Fruit fly (Drosophila melanogaster): ENCODE measurements around the gene Tgi.
A peak's percentile ranks its signal among the peaks of the same experiment; 100 is the strongest.

The Tgi gene

dm6 chr3L:13494363-13495015, 7.9 kb downstream of the Tgi start (continued):
- peak; percentile 19; the same call in 1 of the 3 replicates for TF ChIP-seq Aef1 (GFP tag; IDR thresholded peaks at IDR 0.05)
- TF ChIP-seq CG33213 (GFP tag; optimal IDR thresholded peaks at IDR 0.05), result no peak
- no peak for TF ChIP-seq Nf-YB (GFP tag; optimal IDR thresholded peaks at IDR 0.05)
- TF ChIP-seq sr (GFP tag; IDR thresholded peaks at IDR 0.05), result 0 out of 3 replicates have a peak, but pooled peaks have one; percentile 15
- TF ChIP-seq CG10267 (tag; optimal IDR thresholded peaks at IDR 0.05), result no peak
- TF ChIP-seq Scr (GFP tag; IDR thresholded peaks at IDR 0.05; ENCODE audit: partially characterized antibody), result no peak
- no peak for TF ChIP-seq CG4328 (GFP tag; optimal IDR thresholded peaks at IDR 0.05)
- no peak for TF ChIP-seq CG12391 (tag; optimal IDR thresholded peaks at IDR 0.05)
- TF ChIP-seq CG7839 (tag; optimal IDR thresholded peaks at IDR 0.05), result no peak

- no peak for TF ChIP-seq CG10462 (GFP tag; optimal IDR thresholded peaks at IDR 0.05)
- TF ChIP-seq aop (GFP tag; IDR thresholded peaks at IDR 0.05), result no peak
- peak; percentile 89 for TF ChIP-seq Drgx (GFP tag; IDR thresholded peaks at IDR 0.05)
- TF ChIP-seq lbe (GFP tag; optimal IDR thresholded peaks at IDR 0.05), result peak; percentile 16
- peak; percentile 49 for TF ChIP-seq grn (GFP tag; optimal IDR thresholded peaks at IDR 0.05)
- TF ChIP-seq Gug (GFP tag; IDR thresholded peaks at IDR 0.05), result no peak
- peak; percentile 96 for TF ChIP-seq nom (GFP tag; optimal IDR thresholded peaks at IDR 0.05)
- peak in 1 of 2 experiments; percentile 94 for TF ChIP-seq bsh (GFP tag; optimal IDR thresholded peaks at IDR 0.05)
These were observed 8.5 kb downstream of the Tgi start for dm6 chr3L:13495065-13495464.

- TF ChIP-seq CG13894 (tag; optimal IDR thresholded peaks at IDR 0.05) (peak; percentile 2), pzg (GFP tag; optimal IDR thresholded peaks at IDR 0.05) (no peak), sd (tag; optimal IDR thresholded peaks at IDR 0.05) (peak; percentile 3), BtbVII (GFP tag; optimal IDR thresholded peaks at IDR 0.05) (peak; percentile 19), CG13287 (GFP tag; IDR thresholded peaks at IDR 0.05; ENCODE audit: partially characterized antibody) (no peak), CG10147 (GFP tag; optimal IDR thresholded peaks at IDR 0.05) (no peak), Eip74EF (GFP tag; optimal IDR thresholded peaks at IDR 0.05) (peak in 1 of 2 experiments; percentile 18), CG17385 (GFP tag; optimal IDR thresholded peaks at IDR 0.05) (peak; percentile 5), CG10462 (GFP tag; optimal IDR thresholded peaks at IDR 0.05) (no peak), Pdp1 (GFP tag; optimal IDR thresholded peaks at IDR 0.05) (peak in 1 of 2 experiments; percentile 46), ash1 (GFP tag; optimal IDR thresholded peaks at IDR 0.05) (no peak), nom (GFP tag; optimal IDR thresholded peaks at IDR 0.05) (peak; percentile 84), CG1832 (GFP tag; optimal IDR thresholded peaks at IDR 0.05) (peak; percentile 24), crol (GFP tag; IDR thresholded peaks at IDR 0.05) (peak; percentile 44; the same call in 1 of the 2 replicates), E2f2 (GFP tag; IDR thresholded peaks at IDR 0.05) (peak; percentile 13; the same call in 1 of the 2 replicates), Xbp1 (GFP tag; optimal IDR thresholded peaks at IDR 0.05) (no peak), ATbp (GFP tag; optimal IDR thresholded peaks at IDR 0.05) (peak; percentile 63), kni (GFP tag; optimal IDR thresholded peaks at IDR 0.05) (peak; percentile 61), vvl (GFP tag; IDR thresholded peaks at IDR 0.05) (peak; percentile 43; the same call in 1 of the 2 replicates), CG8944 (GFP tag; optimal IDR thresholded peaks at IDR 0.05) (no peak), Med (GFP tag) (peak; percentile 75), hkb (optimal IDR thresholded peaks at IDR 0.05) (no peak), hkb (GFP tag; IDR thresholded peaks at IDR 0.05) (peak; percentile 48; the same call in 1 of the 2 replicates), pan (optimal IDR thresholded peaks at IDR 0.05) (no peak), pan (GFP tag; optimal IDR thresholded peaks at IDR 0.05 in 1 of 2, IDR thresholded peaks at IDR 0.05 in 1 of 2) (no peak), unc-4 (GFP tag; IDR thresholded peaks at IDR 0.05; ENCODE audit: partially characterized antibody) (no peak), klu (GFP tag; IDR thresholded peaks at IDR 0.05) (no peak), CG3065 (GFP tag; optimal IDR thresholded peaks at IDR 0.05) (no peak), ci (GFP tag; IDR thresholded peaks at IDR 0.05) (0 out of 3 replicates have a peak, but pooled peaks have one; percentile 64), CG3838 (GFP tag; optimal IDR thresholded peaks at IDR 0.05) (no peak)
These were observed 11.2 kb downstream of the Tgi start for dm6 chr3L:13497720-13498355.
